Worm (Caenorhabditis elegans) whole organism, L2 larva: Measurements from ENCODE around the gene gpa-7.

ENCODE experiments used
- elt-3 ChIP-seq: sonication (generic microtip); optimal IDR thresholded peaks from 2 replicates; lab custom pipeline; 2017; ENCODE audit warnings: missing biosample characterization, missing genetic modification characterization
- lin-11 ChIP-seq: fragments of 150-350 bp; sonication (generic microtip); optimal IDR thresholded peaks from 2 replicates; lab custom pipeline; 2014; ENCODE audit warnings: missing biosample characterization, missing genetic modification characterization, inconsistent platforms, mixed read lengths
- lin-13 ChIP-seq: fragments of 150-350 bp; optimal IDR thresholded peaks from 2 replicates; lab custom pipeline; 2014; ENCODE audit warnings: missing biosample characterization, missing genetic modification reagents, missing genetic modification characterization
- mdl-1 ChIP-seq, 2 experiments: fragments of 150-350 bp in 1 of 2; sonication (generic microtip) in 1 of 2; optimal IDR thresholded peaks; 2 replicates each; lab custom pipeline; 2017; ENCODE audit warnings: missing biosample characterization in 2 of 2, missing genetic modification characterization in 2 of 2
- nhr-11 ChIP-seq: fragments of 150-350 bp; optimal IDR thresholded peaks from 2 replicates; lab custom pipeline; 2014; ENCODE audit warnings: missing biosample characterization, missing genetic modification characterization
- nhr-237 ChIP-seq: fragments of 150-350 bp; optimal IDR thresholded peaks from 2 replicates; lab custom pipeline; 2014; ENCODE audit warnings: missing biosample characterization, missing genetic modification characterization
- nhr-25 ChIP-seq: fragments of 150-350 bp; sonication (generic microtip); optimal IDR thresholded peaks from 3 replicates; lab custom pipeline; 2014; ENCODE audit warnings: missing biosample characterization, missing genetic modification characterization
- skn-1 ChIP-seq: sonication (generic microtip); optimal IDR thresholded peaks from 2 replicates; lab custom pipeline; 2017; ENCODE audit warnings: missing biosample characterization, missing genetic modification characterization
- unc-39 ChIP-seq: fragments of 150-350 bp; optimal IDR thresholded peaks from 2 replicates; lab custom pipeline; 2014; ENCODE audit warnings: missing biosample characterization, missing genetic modification characterization
- ztf-11 ChIP-seq: sonication (generic microtip); optimal IDR thresholded peaks from 2 replicates; lab custom pipeline; 2017; ENCODE audit warnings: missing biosample characterization, missing genetic modification characterization

DNA sequence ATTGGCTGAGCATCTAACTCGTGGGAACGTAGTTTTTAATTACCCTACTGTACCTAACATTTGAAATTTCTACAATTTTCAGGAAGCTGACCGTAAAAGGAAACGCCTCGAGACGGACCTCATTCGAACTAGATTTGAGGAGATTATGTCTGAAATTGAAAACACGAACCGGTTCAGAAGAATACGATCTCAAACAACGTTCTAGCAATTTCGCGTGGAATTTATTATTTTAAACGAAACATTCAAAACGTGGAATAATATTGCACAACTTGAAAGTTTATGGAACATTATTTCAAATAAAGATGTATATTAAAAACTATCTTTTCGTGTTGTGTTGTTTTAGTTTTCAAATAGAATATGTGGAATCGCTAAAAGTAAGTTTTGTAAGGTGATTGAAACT lies 39.7 kb downstream of the gpa-7 start, which contains the start of gene F13B12.7:
- TF ChIP-seq lin-13 (GFP tag; lab: Kevin White, UChicago) (no peak), ztf-11 (tag; lab: Kevin White, UChicago) (no peak), skn-1 (no peak), elt-3 (no peak), unc-39 (tag; lab: Kevin White, UChicago) (no peak), mdl-1 (tag; optimal IDR thresholded peaks at IDR 0.05; lab: Kevin White, UChicago) (no peak), nhr-237 (tag; lab: Kevin White, UChicago) (no peak), nhr-25 (tag; lab: Kevin White, UChicago) (no peak), nhr-11 (tag; lab: Kevin White, UChicago) (no peak), lin-11 (no peak)
